Worm (Caenorhabditis elegans) whole organism, L1 larva: Measurements from ENCODE around the gene F31F7.1.

ENCODE experiments used
- C16A3.4 ChIP-seq: fragments of 150-350 bp; optimal IDR thresholded peaks from 2 replicates; lab custom pipeline; 2014; ENCODE audit warnings: missing biosample characterization, missing genetic modification characterization
- F16B12.6 ChIP-seq: fragments of 150-350 bp; optimal IDR thresholded peaks from 2 replicates; lab custom pipeline; 2014; ENCODE audit warnings: missing biosample characterization, missing genetic modification characterization
- aha-1 ChIP-seq: fragments of 150-350 bp; optimal IDR thresholded peaks from 2 replicates; lab custom pipeline; 2014; ENCODE audit warnings: missing biosample characterization, missing genetic modification characterization
- blmp-1 ChIP-seq: fragments of 150-350 bp; optimal IDR thresholded peaks from 2 replicates; lab custom pipeline; 2014; ENCODE audit warnings: missing biosample characterization, missing genetic modification characterization
- ceh-63 ChIP-seq: fragments of 200-800 bp; sonication (Bioruptor generic); optimal IDR thresholded peaks from 2 replicates; lab custom pipeline; 2018; ENCODE audit warnings: mild to moderate bottlenecking, missing genetic modification characterization, missing compliant biosample characterization
- ceh-8 ChIP-seq: fragments of 200-800 bp; sonication (Bioruptor generic); optimal IDR thresholded peaks from 2 replicates; lab custom pipeline; 2018; ENCODE audit warnings: mild to moderate bottlenecking, missing genetic modification characterization, moderate library complexity, missing compliant biosample characterization
- ceh-90 ChIP-seq: sonication (generic microtip); optimal IDR thresholded peaks from 2 replicates; lab custom pipeline; 2016; ENCODE audit warnings: missing genetic modification characterization, missing compliant biosample characterization
- ces-1 ChIP-seq: fragments of 150-350 bp; optimal IDR thresholded peaks from 2 replicates; lab custom pipeline; 2014; ENCODE audit warnings: missing biosample characterization, missing genetic modification reagents, missing genetic modification characterization
- dsc-1 ChIP-seq: sonication (generic microtip); optimal IDR thresholded peaks from 2 replicates; lab custom pipeline; 2016; ENCODE audit warnings: mild to moderate bottlenecking, missing genetic modification characterization, missing compliant biosample characterization
- efl-3 ChIP-seq: fragments of 200-800 bp; sonication (Bioruptor generic); optimal IDR thresholded peaks from 2 replicates; lab custom pipeline; 2018; ENCODE audit warnings: mild to moderate bottlenecking, missing genetic modification characterization, missing compliant biosample characterization
- egl-27 ChIP-seq, 2 experiments: fragments of 150-350 bp in 1 of 2; sonication (generic microtip); optimal IDR thresholded peaks; 3 replicates each; lab custom pipeline; 2017 to 2018; ENCODE audit warnings: missing biosample characterization in 2 of 2, missing genetic modification characterization in 2 of 2, missing genetic modification reagents in 2 of 2
- elt-2 ChIP-seq: sonication (generic microtip); optimal IDR thresholded peaks from 2 replicates; lab custom pipeline; 2016; ENCODE audit warnings: missing genetic modification characterization, mild to moderate bottlenecking, inconsistent platforms, missing compliant biosample characterization, missing genetic modification reagents
- elt-3 ChIP-seq, 6 experiments: fragments of 150-350 bp in 1 of 6; sonication (generic microtip); optimal IDR thresholded peaks; 2 replicates each; lab custom pipeline; 2017 to 2018; ENCODE audit warnings: missing biosample characterization in 6 of 6, missing genetic modification characterization in 6 of 6, inconsistent platforms in 1 of 6
- fkh-10 ChIP-seq: sonication (generic microtip); optimal IDR thresholded peaks from 2 replicates; lab custom pipeline; 2017; ENCODE audit warnings: missing biosample characterization, missing genetic modification reagents, missing genetic modification characterization
- fos-1 ChIP-seq: fragments of 150-350 bp; optimal IDR thresholded peaks from 2 replicates; lab custom pipeline; 2014; ENCODE audit warnings: missing biosample characterization, missing genetic modification characterization
- grh-1 ChIP-seq: fragments of 200-800 bp; sonication (Bioruptor generic); IDR thresholded peaks from 2 replicates; pipeline ENCODE4 v1.3.6; 2022; ENCODE audit warnings: missing genetic modification reagents, missing genetic modification characterization, missing compliant biosample characterization
- hpl-2 ChIP-seq: fragments of 150-350 bp; optimal IDR thresholded peaks from 2 replicates; lab custom pipeline; 2014; ENCODE audit warnings: missing biosample characterization, missing genetic modification reagents, missing genetic modification characterization
- irx-1 ChIP-seq: sonication (generic microtip); optimal IDR thresholded peaks from 2 replicates; lab custom pipeline; 2016; ENCODE audit warnings: missing genetic modification characterization, missing compliant biosample characterization
- isw-1 ChIP-seq: fragments of 200-800 bp; sonication (Bioruptor generic); IDR thresholded peaks from 2 replicates; pipeline ENCODE4 v1.3.6; 2022; ENCODE audit warnings: missing genetic modification characterization, missing compliant biosample characterization
- lin-13 ChIP-seq: fragments of 150-350 bp; optimal IDR thresholded peaks from 2 replicates; lab custom pipeline; 2014; ENCODE audit warnings: missing biosample characterization, missing genetic modification reagents, missing genetic modification characterization
- lin-14 ChIP-seq: fragments of 200-800 bp; sonication (Bioruptor generic); optimal IDR thresholded peaks from 2 replicates; lab custom pipeline; 2018; ENCODE audit warnings: mild to moderate bottlenecking, missing genetic modification characterization, moderate library complexity, missing compliant biosample characterization
- lin-35 ChIP-seq, 2 experiments: fragments of 150-350 bp; optimal IDR thresholded peaks; 2 replicates each; lab custom pipeline; 2014; ENCODE audit warnings: missing biosample characterization in 2 of 2, missing genetic modification characterization in 2 of 2, missing genetic modification reagents in 2 of 2
- lin-39 ChIP-seq: fragments of 150-350 bp; optimal IDR thresholded peaks from 2 replicates; lab custom pipeline; 2014; ENCODE audit warnings: missing biosample characterization, missing genetic modification reagents, missing genetic modification characterization
- lir-3 ChIP-seq: sonication (generic microtip); optimal IDR thresholded peaks from 2 replicates; lab custom pipeline; 2016; ENCODE audit warnings: mild to moderate bottlenecking, missing genetic modification characterization, moderate library complexity, missing compliant biosample characterization; ENCODE audit not compliant: poor library complexity
- lsy-2 ChIP-seq, 2 experiments: fragments of 150-350 bp; optimal IDR thresholded peaks; 2 replicates each; lab custom pipeline; 2014; ENCODE audit warnings: missing biosample characterization in 2 of 2, missing genetic modification characterization in 2 of 2
- mdl-1 ChIP-seq, 2 experiments: fragments of 150-350 bp; optimal IDR thresholded peaks; 2 replicates each; lab custom pipeline; 2014 to 2017; ENCODE audit warnings: missing biosample characterization in 2 of 2, missing genetic modification characterization in 2 of 2, inconsistent platforms in 1 of 2
- mep-1 ChIP-seq: fragments of 150-350 bp; optimal IDR thresholded peaks from 2 replicates; lab custom pipeline; 2014; ENCODE audit warnings: missing biosample characterization, missing genetic modification characterization
- nhr-19 ChIP-seq: fragments of 200-800 bp; sonication (Bioruptor generic); conservative IDR thresholded peaks from 2 replicates; pipeline ENCODE4 v1.3.6; 2022; ENCODE audit warnings: missing genetic modification characterization, missing compliant biosample characterization
- nhr-20 ChIP-seq: sonication (generic microtip); optimal IDR thresholded peaks from 2 replicates; lab custom pipeline; 2016; ENCODE audit warnings: mild to moderate bottlenecking, missing genetic modification characterization, missing compliant biosample characterization
- nhr-237 ChIP-seq: fragments of 150-350 bp; optimal IDR thresholded peaks from 2 replicates; lab custom pipeline; 2014; ENCODE audit warnings: missing biosample characterization, missing genetic modification characterization
- nhr-47 ChIP-seq: sonication (generic microtip); optimal IDR thresholded peaks from 2 replicates; lab custom pipeline; 2016; ENCODE audit warnings: mild to moderate bottlenecking, missing genetic modification characterization, moderate library complexity, missing compliant biosample characterization
- nhr-71 ChIP-seq: sonication (generic microtip); optimal IDR thresholded peaks from 2 replicates; lab custom pipeline; 2016; ENCODE audit warnings: mild to moderate bottlenecking, missing genetic modification characterization, moderate library complexity, missing compliant biosample characterization
- nhr-76 ChIP-seq: sonication (generic microtip); optimal IDR thresholded peaks from 2 replicates; lab custom pipeline; 2017; ENCODE audit warnings: missing biosample characterization, missing genetic modification characterization
- nhr-85 ChIP-seq: sonication (generic microtip); peaks from one replicate; lab custom pipeline; 2016; ENCODE audit warnings: missing genetic modification characterization, inconsistent platforms, missing compliant biosample characterization
- nhr-90 ChIP-seq: sonication (generic microtip); optimal IDR thresholded peaks from 2 replicates; lab custom pipeline; 2016; ENCODE audit warnings: mild to moderate bottlenecking, missing genetic modification characterization, missing compliant biosample characterization; ENCODE audit not compliant: poor library complexity
- pag-3 ChIP-seq: sonication (generic microtip); optimal IDR thresholded peaks from 2 replicates; lab custom pipeline; 2017; ENCODE audit warnings: missing genetic modification characterization, mild to moderate bottlenecking, missing compliant biosample characterization, antibody characterized with exemption, borderline replicate concordance; ENCODE audit not compliant: insufficient read depth
- rnt-1 ChIP-seq: sonication (generic microtip); optimal IDR thresholded peaks from 2 replicates; lab custom pipeline; 2016; ENCODE audit warnings: mild to moderate bottlenecking, missing genetic modification characterization, moderate library complexity, missing compliant biosample characterization
- skn-1 ChIP-seq: fragments of 150-350 bp; optimal IDR thresholded peaks from 2 replicates; lab custom pipeline; 2014; ENCODE audit warnings: missing biosample characterization, missing genetic modification characterization
- snu-23 ChIP-seq: sonication (generic microtip); optimal IDR thresholded peaks from 2 replicates; lab custom pipeline; 2016; ENCODE audit warnings: missing genetic modification characterization, missing compliant biosample characterization
- sox-4 ChIP-seq: sonication (generic microtip); optimal IDR thresholded peaks from 2 replicates; lab custom pipeline; 2016; ENCODE audit warnings: missing genetic modification characterization, missing compliant biosample characterization
- sup-37 ChIP-seq: fragments of 200-800 bp; sonication (Bioruptor generic); optimal IDR thresholded peaks from 2 replicates; lab custom pipeline; 2018; ENCODE audit warnings: mild to moderate bottlenecking, missing genetic modification characterization, missing compliant biosample characterization
- swsn-7 ChIP-seq: sonication (generic microtip); optimal IDR thresholded peaks from 2 replicates; lab custom pipeline; 2016; ENCODE audit warnings: missing genetic modification characterization, missing compliant biosample characterization
- tbx-2 ChIP-seq: sonication (generic microtip); optimal IDR thresholded peaks from 2 replicates; lab custom pipeline; 2016; ENCODE audit warnings: missing genetic modification characterization, missing compliant biosample characterization
- unc-130 ChIP-seq: fragments of 150-350 bp; optimal IDR thresholded peaks from 2 replicates; lab custom pipeline; 2017; ENCODE audit warnings: missing biosample characterization, missing genetic modification characterization, inconsistent platforms
- unc-30 ChIP-seq: sonication (generic microtip); optimal IDR thresholded peaks from 2 replicates; lab custom pipeline; 2017; ENCODE audit warnings: missing biosample characterization, missing genetic modification characterization
- unc-62 ChIP-seq: fragments of 150-350 bp; optimal IDR thresholded peaks from 2 replicates; lab custom pipeline; 2014; ENCODE audit warnings: missing biosample characterization, missing genetic modification reagents, missing genetic modification characterization
- xbp-1 ChIP-seq: sonication (generic microtip); optimal IDR thresholded peaks from 2 replicates; lab custom pipeline; 2016; ENCODE audit warnings: missing genetic modification characterization, missing compliant biosample characterization
- ztf-11 ChIP-seq, 2 experiments: sonication (generic microtip); optimal IDR thresholded peaks; 2 replicates each; lab custom pipeline; 2016 to 2017; ENCODE audit warnings: missing genetic modification characterization in 2 of 2, missing biosample characterization in 1 of 2, missing compliant biosample characterization in 1 of 2
- ztf-4 ChIP-seq: fragments of 150-350 bp; optimal IDR thresholded peaks from 2 replicates; lab custom pipeline; 2014; ENCODE audit warnings: missing biosample characterization, missing genetic modification characterization

F31F7.1 gene

ce11 chrV:6246454-6246981 lies 29.7 kb upstream of the F31F7.1 start, which contains the start of gene dmd-7 (continued):
- peak; percentile 58 for TF ChIP-seq nhr-76 (tag; lab: Kevin White, UChicago)
- TF ChIP-seq snu-23 (GFP tag; lab: Kevin White, UChicago), result peak; percentile 95
- no peak for TF ChIP-seq ceh-90
- TF ChIP-seq rnt-1, result peak; percentile 84
- TF ChIP-seq isw-1 (GFP tag; lab: Robert Waterston, UW), result peak; percentile 61
- TF ChIP-seq ztf-4 (tag; lab: Kevin White, UChicago), result peak; percentile 86
- TF ChIP-seq C16A3.4 (tag; lab: Kevin White, UChicago), result peak; percentile 66
- peak; percentile 90 for TF ChIP-seq sox-4 (tag; lab: Kevin White, UChicago)
- TF ChIP-seq skn-1 (tag; lab: Kevin White, UChicago), result peak; percentile 86
- no peak for TF ChIP-seq sup-37 (GFP tag; lab: Kevin White, UChicago)
- TF ChIP-seq ceh-8, result peak; percentile 31
- peak; percentile 48 for TF ChIP-seq nhr-237 (tag; lab: Kevin White, UChicago)
- peak; percentile 86 for TF ChIP-seq swsn-7 (tag; lab: Kevin White, UChicago)
- TF ChIP-seq xbp-1 (tag; lab: Kevin White, UChicago), result peak; percentile 86
- TF ChIP-seq elt-2 (tag; lab: Kevin White, UChicago), result peak; percentile 51
- peak; percentile 18 for TF ChIP-seq hpl-2 (GFP tag; lab: Kevin White, UChicago)
- TF ChIP-seq fkh-10 (GFP tag; lab: Kevin White, UChicago), result peak; percentile 32
- TF ChIP-seq nhr-47 (tag; lab: Kevin White, UChicago), result peak; percentile 91
- peak; percentile 99 for TF ChIP-seq lin-14 (GFP tag; lab: Kevin White, UChicago)
- TF ChIP-seq ceh-63, result no peak
- peak; percentile 3 for TF ChIP-seq lin-39 (tag; lab: Kevin White, UChicago)
- no peak for TF ChIP-seq pag-3
- TF ChIP-seq aha-1, result peak; percentile 14
- TF ChIP-seq blmp-1, result peak; percentile 86
- TF ChIP-seq ztf-11 (tag; optimal IDR thresholded peaks at IDR 0.05; lab: Kevin White, UChicago), result peak in 1 of 2 experiments; percentile 48
- TF ChIP-seq fos-1 (tag; lab: Kevin White, UChicago), result peak; percentile 64
- TF ChIP-seq irx-1 (tag; lab: Kevin White, UChicago), result peak; percentile 77
- TF ChIP-seq dsc-1, result peak; percentile 71
- peak; percentile 99 for TF ChIP-seq nhr-20 (tag; lab: Kevin White, UChicago)
- peak; percentile 100 for TF ChIP-seq nhr-85 (tag; lab: Kevin White, UChicago)
- TF ChIP-seq F16B12.6 (tag; lab: Kevin White, UChicago), result no peak
- TF ChIP-seq, all 84 proteins: peak for 54

- no peak for TF ChIP-seq irx-1 (tag; lab: Kevin White, UChicago)
- peak; percentile 64 for TF ChIP-seq unc-130 (tag; lab: Kevin White, UChicago)
- TF ChIP-seq ces-1 (GFP tag; lab: Kevin White, UChicago), result no peak
- TF ChIP-seq snu-23 (GFP tag; lab: Kevin White, UChicago), result peak; percentile 59
- no peak for TF ChIP-seq efl-3 (GFP tag; lab: Kevin White, UChicago)
- peak; percentile 73 for TF ChIP-seq nhr-19 (GFP tag; lab: Robert Waterston, UW)
- TF ChIP-seq mep-1 (tag; lab: Kevin White, UChicago), result peak; percentile 36
- TF ChIP-seq unc-62 (GFP tag; lab: Kevin White, UChicago), result no peak
- peak in 1 of 2 experiments; percentile 70 for TF ChIP-seq lin-35 (GFP tag; optimal IDR thresholded peaks at IDR 0.05; lab: Kevin White, UChicago)
- TF ChIP-seq ceh-63, result no peak
- peak; percentile 98 for TF ChIP-seq nhr-85 (tag; lab: Kevin White, UChicago)
- TF ChIP-seq lir-3 (tag; lab: Kevin White, UChicago), result peak; percentile 21
- no peak for TF ChIP-seq ztf-11 (tag; optimal IDR thresholded peaks at IDR 0.05; lab: Kevin White, UChicago)
- TF ChIP-seq sox-4 (tag; lab: Kevin White, UChicago), result peak; percentile 40
- TF ChIP-seq blmp-1, result peak; percentile 65
- no peak for TF ChIP-seq unc-30 (tag; lab: Kevin White, UChicago)
- TF ChIP-seq nhr-20 (tag; lab: Kevin White, UChicago), result peak; percentile 87
- TF ChIP-seq lin-13, result peak; percentile 2
- peak; percentile 75 for TF ChIP-seq nhr-90
- TF ChIP-seq elt-2 (tag; lab: Kevin White, UChicago), result peak; percentile 74
- TF ChIP-seq egl-27 (tag; optimal IDR thresholded peaks at IDR 0.05; lab: Kevin White, UChicago), result peak in 1 of 2 experiments; percentile 61
- peak; percentile 65 for TF ChIP-seq nhr-47 (tag; lab: Kevin White, UChicago)
- TF ChIP-seq aha-1, result peak; percentile 43
- TF ChIP-seq lsy-2 (tag; optimal IDR thresholded peaks at IDR 0.05; lab: Kevin White, UChicago), result peak; percentile 65 to 81
- TF ChIP-seq elt-3 (tag; optimal IDR thresholded peaks at IDR 0.05; lab: Kevin White, UChicago), result peak; percentile 1 to 97 (median 86)
- TF ChIP-seq tbx-2 (tag; lab: Kevin White, UChicago), result peak; percentile 50
- TF ChIP-seq mdl-1 (tag; optimal IDR thresholded peaks at IDR 0.05; lab: Kevin White, UChicago), result peak in 1 of 2 experiments; percentile 44
- TF ChIP-seq lin-14 (GFP tag; lab: Kevin White, UChicago), result peak; percentile 78
- TF ChIP-seq grh-1 (GFP tag; lab: Robert Waterston, UW), result peak; percentile 47; the same call in 1 of the 2 replicates
- peak; percentile 34 for TF ChIP-seq C16A3.4 (tag; lab: Kevin White, UChicago)
- peak; percentile 82 for TF ChIP-seq nhr-71 (tag; lab: Kevin White, UChicago)
Measured at ce11 chrV:6247397-6247796, 28.8 kb upstream of the F31F7.1 start.
